Worm (Caenorhabditis elegans) whole organism, L2 larva: ENCODE measurements around the gene ttc-39B.

Experiments used
- ZK546.5 ChIP-seq: sonication (generic microtip); optimal IDR thresholded peaks from 2 replicates; lab custom pipeline; 2017; ENCODE audit warnings: missing biosample characterization, missing genetic modification characterization
- ama-1 ChIP-seq: fragments of 150-350 bp; optimal IDR thresholded peaks from 2 replicates; lab custom pipeline; 2018; ENCODE audit warnings: inconsistent platforms
- egl-27 ChIP-seq: sonication (generic microtip); optimal IDR thresholded peaks from 3 replicates; lab custom pipeline; 2017; ENCODE audit warnings: missing biosample characterization, missing genetic modification reagents, missing genetic modification characterization
- elt-3 ChIP-seq: sonication (generic microtip); optimal IDR thresholded peaks from 2 replicates; lab custom pipeline; 2017; ENCODE audit warnings: missing biosample characterization, missing genetic modification characterization
- nhr-10 ChIP-seq: sonication (generic microtip); optimal IDR thresholded peaks from 2 replicates; lab custom pipeline; 2017; ENCODE audit warnings: missing biosample characterization, missing genetic modification characterization
- nhr-12 ChIP-seq: fragments of 150-350 bp; optimal IDR thresholded peaks from 2 replicates; lab custom pipeline; 2014; ENCODE audit warnings: missing biosample characterization, missing genetic modification characterization
- nhr-237 ChIP-seq: fragments of 150-350 bp; optimal IDR thresholded peaks from 2 replicates; lab custom pipeline; 2014; ENCODE audit warnings: missing biosample characterization, missing genetic modification characterization
- nhr-25 ChIP-seq: fragments of 150-350 bp; sonication (generic microtip); optimal IDR thresholded peaks from 3 replicates; lab custom pipeline; 2014; ENCODE audit warnings: missing biosample characterization, missing genetic modification characterization
- sma-9 ChIP-seq, 2 experiments: fragments of 150-350 bp in 1 of 2; sonication (generic microtip) in 1 of 2; optimal IDR thresholded peaks; 2 replicates each; lab custom pipeline; 2014 to 2016; ENCODE audit warnings: missing genetic modification characterization in 2 of 2, mild to moderate bottlenecking in 1 of 2, missing biosample characterization in 1 of 2, missing compliant biosample characterization in 1 of 2, missing genetic modification reagents in 1 of 2, moderate library complexity in 1 of 2
- unc-39 ChIP-seq: fragments of 150-350 bp; optimal IDR thresholded peaks from 2 replicates; lab custom pipeline; 2014; ENCODE audit warnings: missing biosample characterization, missing genetic modification characterization
- unc-62 ChIP-seq: fragments of 150-350 bp; optimal IDR thresholded peaks from 2 replicates; lab custom pipeline; 2014; ENCODE audit warnings: missing biosample characterization, missing genetic modification reagents, missing genetic modification characterization
- zag-1 ChIP-seq: fragments of 150-350 bp; optimal IDR thresholded peaks from 2 replicates; lab custom pipeline; 2014; ENCODE audit warnings: missing biosample characterization, missing genetic modification characterization
- ztf-1 ChIP-seq: fragments of 200-800 bp; sonication (Bioruptor generic); conservative IDR thresholded peaks from 2 replicates; pipeline ENCODE4 v1.3.6; 2022; ENCODE audit warnings: missing genetic modification characterization, missing compliant biosample characterization

DNA sequence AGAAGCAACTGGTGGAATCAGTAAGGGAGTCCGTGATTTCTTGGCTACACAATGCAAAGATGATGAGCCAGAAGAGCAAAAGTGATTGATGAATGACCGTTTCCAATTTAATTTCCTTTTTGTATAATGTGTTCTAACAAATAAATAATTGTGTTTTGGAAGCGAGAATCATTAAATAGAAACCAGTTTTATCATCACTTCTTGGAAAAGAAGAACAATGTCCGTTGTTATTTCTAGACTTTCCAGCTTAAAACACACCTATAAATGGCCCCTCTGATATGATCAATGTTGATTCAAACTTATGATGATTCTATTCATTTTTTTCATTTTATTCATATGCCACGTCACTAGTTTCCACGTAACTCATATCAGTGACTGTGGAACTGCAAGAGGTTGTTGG lies 27.7 kb downstream of the ttc-39B start, which contains the start of gene C29F5.8:
- TF ChIP-seq ama-1 (lab: Kevin White, UChicago) (no peak), zag-1 (tag; lab: Kevin White, UChicago) (no peak), egl-27 (no peak), unc-39 (tag; lab: Kevin White, UChicago) (no peak), nhr-237 (tag; lab: Kevin White, UChicago) (no peak), unc-62 (GFP tag; lab: Kevin White, UChicago) (no peak), elt-3 (tag; lab: Kevin White, UChicago) (no peak), nhr-10 (no peak), sma-9 (GFP tag; optimal IDR thresholded peaks at IDR 0.05; lab: Kevin White, UChicago) (no peak), sma-9 (tag; optimal IDR thresholded peaks at IDR 0.05; lab: Kevin White, UChicago) (no peak), nhr-25 (tag; lab: Kevin White, UChicago) (no peak), ztf-1 (no peak), ZK546.5 (tag; lab: Kevin White, UChicago) (no peak), nhr-12 (tag; lab: Kevin White, UChicago) (no peak)
